Worm (Caenorhabditis elegans) whole organism, mixed stage, embryonic: ENCODE measurements around the gene F26F2.8.

Experiments used
- M03D4.4 ChIP-seq: sonication (generic microtip); optimal IDR thresholded peaks from 2 replicates; lab custom pipeline; 2017; ENCODE audit warnings: mild to moderate bottlenecking, missing genetic modification characterization, missing compliant biosample characterization
- blmp-1 ChIP-seq: fragments of 150-350 bp; optimal IDR thresholded peaks from 2 replicates; lab custom pipeline; 2014; ENCODE audit warnings: missing biosample characterization, missing genetic modification characterization
- ceh-39 ChIP-seq: fragments of 150-350 bp; optimal IDR thresholded peaks from 2 replicates; lab custom pipeline; 2014; ENCODE audit warnings: missing biosample characterization, missing genetic modification characterization
- ces-1 ChIP-seq: fragments of 150-350 bp; optimal IDR thresholded peaks from 2 replicates; lab custom pipeline; 2014; ENCODE audit warnings: missing biosample characterization, missing genetic modification reagents, missing genetic modification characterization
- cnd-1 ChIP-seq: fragments of 200-800 bp; sonication (Bioruptor generic); optimal IDR thresholded peaks from 2 replicates; lab custom pipeline; 2018; ENCODE audit warnings: mild to moderate bottlenecking, missing genetic modification characterization, missing compliant biosample characterization
- elt-3 ChIP-seq: fragments of 150-350 bp; optimal IDR thresholded peaks from 2 replicates; lab custom pipeline; 2014; ENCODE audit warnings: missing biosample characterization, missing genetic modification characterization
- mab-5 ChIP-seq: fragments of 150-350 bp; optimal IDR thresholded peaks from 2 replicates; lab custom pipeline; 2014; ENCODE audit warnings: missing biosample characterization, missing genetic modification characterization
- nhr-12 ChIP-seq: fragments of 150-350 bp; optimal IDR thresholded peaks from 2 replicates; lab custom pipeline; 2014; ENCODE audit warnings: missing biosample characterization, missing genetic modification characterization
- nhr-2 ChIP-seq: fragments of 150-350 bp; optimal IDR thresholded peaks from 2 replicates; lab custom pipeline; 2014; ENCODE audit warnings: missing biosample characterization, missing genetic modification characterization
- nhr-237 ChIP-seq: fragments of 150-350 bp; optimal IDR thresholded peaks from 2 replicates; lab custom pipeline; 2014; ENCODE audit warnings: missing biosample characterization, missing genetic modification characterization
- nhr-28 ChIP-seq: fragments of 150-350 bp; optimal IDR thresholded peaks from 2 replicates; lab custom pipeline; 2014; ENCODE audit warnings: missing biosample characterization, missing genetic modification characterization
- pha-4 ChIP-seq: fragments of 150-350 bp; optimal IDR thresholded peaks from 2 replicates; lab custom pipeline; 2018; ENCODE audit warnings: missing biosample characterization, missing genetic modification reagents, missing genetic modification characterization
- unc-62 ChIP-seq: fragments of 150-350 bp; optimal IDR thresholded peaks from 2 replicates; lab custom pipeline; 2014; ENCODE audit warnings: missing biosample characterization, missing genetic modification reagents, missing genetic modification characterization
- ztf-11 ChIP-seq: fragments of 150-350 bp; optimal IDR thresholded peaks from 2 replicates; lab custom pipeline; 2014; ENCODE audit warnings: missing biosample characterization, missing genetic modification characterization

- TF ChIP-seq nhr-237 (tag; lab: Kevin White, UChicago) (no peak), pha-4 (tag; lab: Kevin White, UChicago) (no peak), unc-62 (no peak), blmp-1 (no peak), nhr-2 (tag; lab: Kevin White, UChicago) (no peak), mab-5 (tag; lab: Kevin White, UChicago) (no peak), elt-3 (no peak), cnd-1 (tag; lab: Kevin White, UChicago) (no peak), nhr-12 (tag; lab: Kevin White, UChicago) (no peak), ceh-39 (tag; lab: Kevin White, UChicago) (no peak), nhr-28 (tag; lab: Kevin White, UChicago) (no peak), ces-1 (GFP tag; lab: Kevin White, UChicago) (no peak), ztf-11 (tag; lab: Kevin White, UChicago) (no peak), M03D4.4 (tag; lab: Kevin White, UChicago) (no peak)
Observed at ce11 chrV:20547048-20547447, 32.3 kb upstream of the F26F2.8 start, which contains the start of gene Y38H6C.18.
